Fruit fly (Drosophila melanogaster): ENCODE results near the gene aay.

Gene aay

DNA sequence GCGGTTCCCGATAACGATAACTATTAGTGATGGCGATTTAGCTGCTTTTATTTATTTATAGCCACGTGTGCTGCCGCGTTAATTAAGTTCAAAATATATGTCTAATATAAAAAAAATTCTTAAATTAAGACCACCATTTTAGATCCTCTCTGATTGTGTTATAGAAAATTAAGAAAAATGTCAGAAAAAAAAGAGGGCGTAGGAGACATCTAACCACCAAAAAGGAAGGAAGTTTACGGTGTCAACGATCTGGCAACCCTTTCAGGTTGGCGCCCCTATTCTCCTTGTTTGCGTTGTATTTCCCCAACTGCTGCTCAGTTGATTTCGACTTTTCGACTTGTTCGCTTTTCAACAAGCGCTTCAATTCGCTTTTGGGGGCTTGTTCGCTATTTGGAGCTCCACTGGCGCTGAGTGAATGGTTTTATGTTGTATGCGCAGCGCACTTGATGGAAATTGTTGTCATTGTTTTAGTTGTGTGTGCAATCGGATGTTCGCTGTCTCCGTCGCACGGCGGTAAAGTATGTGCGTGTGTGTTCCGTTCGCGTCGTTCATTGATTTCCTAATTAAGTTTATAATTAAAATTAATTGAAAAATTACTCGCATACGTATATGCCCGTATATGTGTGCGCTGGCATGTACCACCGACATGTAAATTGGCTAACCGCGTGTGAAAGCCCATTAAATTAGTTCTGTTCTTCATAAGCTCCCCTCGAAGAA lies 37.9 kb downstream of the aay start, which contains the start of the genes CG3434 and CG44838 (continued):
- peak; percentile 65 for TF ChIP-seq CG32772 (GFP tag; IDR thresholded peaks at IDR 0.05)
- peak; percentile 88 for TF ChIP-seq vvl (GFP tag; IDR thresholded peaks at IDR 0.05)
- TF ChIP-seq CG10959 (GFP tag; IDR thresholded peaks at IDR 0.05), result no peak
- TF ChIP-seq mam (GFP tag; optimal IDR thresholded peaks at IDR 0.05), result peak; percentile 76
- TF ChIP-seq CG31365 (tag; optimal IDR thresholded peaks at IDR 0.05), result no peak
- TF ChIP-seq Gsc (GFP tag; IDR thresholded peaks at IDR 0.05), result no peak; the same call in 1 of the 2 replicates
- no peak for TF ChIP-seq da (GFP tag; optimal IDR thresholded peaks at IDR 0.05)
- TF ChIP-seq CG14014 (GFP tag; IDR thresholded peaks at IDR 0.05), result peak; percentile 70
- peak; percentile 77 for TF ChIP-seq ems (GFP tag; optimal IDR thresholded peaks at IDR 0.05)
- peak; percentile 51 for TF ChIP-seq NK7.1 (GFP tag; optimal IDR thresholded peaks at IDR 0.05)
- peak; percentile 61 for TF ChIP-seq kay (GFP tag; optimal IDR thresholded peaks at IDR 0.05)
- TF ChIP-seq Optix (GFP tag; IDR thresholded peaks at IDR 0.05), result peak; percentile 59; the same call in 2 of the 3 replicates
- peak; percentile 64 for TF ChIP-seq fd96Cb (tag; optimal IDR thresholded peaks at IDR 0.05)
- peak; percentile 54 for TF ChIP-seq CG15011 (GFP tag; optimal IDR thresholded peaks at IDR 0.05)
- no peak for TF ChIP-seq schlank (tag; optimal IDR thresholded peaks at IDR 0.05)
- peak; percentile 88 for TF ChIP-seq CG2116 (GFP tag; optimal IDR thresholded peaks at IDR 0.05)
- peak; percentile 70 for TF ChIP-seq tio (GFP tag; optimal IDR thresholded peaks at IDR 0.05)
- peak; percentile 75 for TF ChIP-seq CHES-1-like (GFP tag; optimal IDR thresholded peaks at IDR 0.05)
- TF ChIP-seq ci (GFP tag; IDR thresholded peaks at IDR 0.05), result peak; percentile 79; the same call in 2 of the 3 replicates
- TF ChIP-seq az2 (GFP tag; optimal IDR thresholded peaks at IDR 0.05), result peak; percentile 78
- TF ChIP-seq CG11398 (GFP tag; optimal IDR thresholded peaks at IDR 0.05), result no peak
- TF ChIP-seq NC2β (GFP tag; optimal IDR thresholded peaks at IDR 0.05), result peak; percentile 73
- peak; percentile 55 for TF ChIP-seq CG33213 (GFP tag; optimal IDR thresholded peaks at IDR 0.05)
- peak; percentile 65 for TF ChIP-seq sqz (GFP tag; optimal IDR thresholded peaks at IDR 0.05)
- peak; percentile 62; the same call in 1 of the 2 replicates for TF ChIP-seq CG11085 (GFP tag; IDR thresholded peaks at IDR 0.05)
- 0 out of 3 replicates have a peak, but pooled peaks have one; percentile 18 for TF ChIP-seq knrl (GFP tag; IDR thresholded peaks at IDR 0.05; ENCODE audit: partially characterized antibody)
- TF ChIP-seq dm (GFP tag; optimal IDR thresholded peaks at IDR 0.05), result peak; percentile 75
- TF ChIP-seq jing (GFP tag; optimal IDR thresholded peaks at IDR 0.05), result no peak
- TF ChIP-seq sens (GFP tag), result peak; percentile 95
- peak; percentile 79 for TF ChIP-seq Sox102F (GFP tag; optimal IDR thresholded peaks at IDR 0.05)
- TF ChIP-seq CG1647 (GFP tag; optimal IDR thresholded peaks at IDR 0.05), result peak; percentile 67
- peak; percentile 58 for TF ChIP-seq CG9215 (GFP tag; IDR thresholded peaks at IDR 0.05)
- peak; percentile 60 for TF ChIP-seq Myb (GFP tag; optimal IDR thresholded peaks at IDR 0.05)
- TF ChIP-seq unpg (GFP tag; optimal IDR thresholded peaks at IDR 0.05), result peak; percentile 78
- TF ChIP-seq CoRest (tag; optimal IDR thresholded peaks at IDR 0.05), result peak; percentile 88
- TF ChIP-seq vnd (GFP tag; IDR thresholded peaks at IDR 0.05; ENCODE audit: partially characterized antibody), result no peak
- TF ChIP-seq CG12744 (GFP tag; optimal IDR thresholded peaks at IDR 0.05), result peak; percentile 28
- TF ChIP-seq luna (GFP tag; optimal IDR thresholded peaks at IDR 0.05), result peak; percentile 28
- peak; percentile 72 for TF ChIP-seq NfI (GFP tag; optimal IDR thresholded peaks at IDR 0.05)
- TF ChIP-seq Opbp (GFP tag; IDR thresholded peaks at IDR 0.05; ENCODE audit: partially characterized antibody), result no peak; the same call in 2 of the 3 replicates
- peak; percentile 79 for TF ChIP-seq CG3281 (GFP tag; optimal IDR thresholded peaks at IDR 0.05)
- peak; percentile 42; the same call in 1 of the 3 replicates for TF ChIP-seq CG34422 (GFP tag; IDR thresholded peaks at IDR 0.05)
- TF ChIP-seq CG6689 (GFP tag; IDR thresholded peaks at IDR 0.05), result peak; percentile 73
- TF ChIP-seq CG3726 (GFP tag; IDR thresholded peaks at IDR 0.05), result no peak
- TF ChIP-seq ac (GFP tag; optimal IDR thresholded peaks at IDR 0.05), result no peak
- TF ChIP-seq trem (tag; optimal IDR thresholded peaks at IDR 0.05), result peak; percentile 84
- TF ChIP-seq pan (optimal IDR thresholded peaks at IDR 0.05), result no peak
- TF ChIP-seq pan (GFP tag; optimal IDR thresholded peaks at IDR 0.05 in 1 of 2, IDR thresholded peaks at IDR 0.05 in 1 of 2), result peak in 1 of 2 experiments; percentile 66
- TF ChIP-seq CG14441 (GFP tag; IDR thresholded peaks at IDR 0.05), result peak; percentile 76
- peak; percentile 85 for TF ChIP-seq CG18599 (GFP tag; optimal IDR thresholded peaks at IDR 0.05)

All from whole organism, embryonic.